Worm (Caenorhabditis elegans) whole organism, L1 larva: ENCODE data around the gene Y82E9BL.3.

Source experiments
- elt-3 ChIP-seq, 6 experiments: fragments of 150-350 bp in 1 of 6; sonication (generic microtip); optimal IDR thresholded peaks; 2 replicates each; lab custom pipeline; 2017 to 2018; ENCODE audit warnings: missing biosample characterization in 6 of 6, missing genetic modification characterization in 6 of 6, inconsistent platforms in 1 of 6
- fos-1 ChIP-seq: fragments of 150-350 bp; optimal IDR thresholded peaks from 2 replicates; lab custom pipeline; 2014; ENCODE audit warnings: missing biosample characterization, missing genetic modification characterization
- hpl-2 ChIP-seq: fragments of 150-350 bp; optimal IDR thresholded peaks from 2 replicates; lab custom pipeline; 2014; ENCODE audit warnings: missing biosample characterization, missing genetic modification reagents, missing genetic modification characterization
- lin-13 ChIP-seq: fragments of 150-350 bp; optimal IDR thresholded peaks from 2 replicates; lab custom pipeline; 2014; ENCODE audit warnings: missing biosample characterization, missing genetic modification reagents, missing genetic modification characterization
- lin-39 ChIP-seq: fragments of 150-350 bp; optimal IDR thresholded peaks from 2 replicates; lab custom pipeline; 2014; ENCODE audit warnings: missing biosample characterization, missing genetic modification reagents, missing genetic modification characterization
- lsy-2 ChIP-seq, 2 experiments: fragments of 150-350 bp; optimal IDR thresholded peaks; 2 replicates each; lab custom pipeline; 2014; ENCODE audit warnings: missing biosample characterization in 2 of 2, missing genetic modification characterization in 2 of 2
- mdl-1 ChIP-seq, 2 experiments: fragments of 150-350 bp; optimal IDR thresholded peaks; 2 replicates each; lab custom pipeline; 2014 to 2017; ENCODE audit warnings: missing biosample characterization in 2 of 2, missing genetic modification characterization in 2 of 2, inconsistent platforms in 1 of 2
- nhr-76 ChIP-seq: sonication (generic microtip); optimal IDR thresholded peaks from 2 replicates; lab custom pipeline; 2017; ENCODE audit warnings: missing biosample characterization, missing genetic modification characterization
- nhr-77 ChIP-seq: fragments of 150-350 bp; optimal IDR thresholded peaks from 2 replicates; lab custom pipeline; 2014; ENCODE audit warnings: missing biosample characterization, missing genetic modification characterization
- skn-1 ChIP-seq: fragments of 150-350 bp; optimal IDR thresholded peaks from 2 replicates; lab custom pipeline; 2014; ENCODE audit warnings: missing biosample characterization, missing genetic modification characterization
- zag-1 ChIP-seq: fragments of 150-350 bp; optimal IDR thresholded peaks from 2 replicates; lab custom pipeline; 2014; ENCODE audit warnings: missing biosample characterization, missing genetic modification characterization

- TF ChIP-seq skn-1 (tag; lab: Kevin White, UChicago) (no peak), fos-1 (tag; lab: Kevin White, UChicago) (no peak), elt-3 (tag; optimal IDR thresholded peaks at IDR 0.05; lab: Kevin White, UChicago) (no peak), mdl-1 (tag; optimal IDR thresholded peaks at IDR 0.05; lab: Kevin White, UChicago) (no peak), hpl-2 (no peak), nhr-77 (tag; lab: Kevin White, UChicago) (no peak), lin-13 (GFP tag; lab: Kevin White, UChicago) (no peak), zag-1 (tag; lab: Kevin White, UChicago) (no peak), nhr-76 (tag; lab: Kevin White, UChicago) (no peak), lsy-2 (tag; optimal IDR thresholded peaks at IDR 0.05; lab: Kevin White, UChicago) (no peak), lin-39 (tag; lab: Kevin White, UChicago) (no peak)
Observed at ce11 chrIII:1355320-1355719, 4.7 kb upstream of the Y82E9BL.3 start, which contains the start of gene Y82E9BL.1.
